Fruit fly (Drosophila melanogaster): ENCODE measurements around the gene Larp4B.

Larp4B gene

dm6 chr3L:3239033-3239752 is 14.6 kb downstream of the Larp4B start, which contains the start of gene CG17746 (continued):
- TF ChIP-seq CG2120 (GFP tag; optimal IDR thresholded peaks at IDR 0.05) = peak; percentile 76
- TF ChIP-seq repo (GFP tag; optimal IDR thresholded peaks at IDR 0.05) = peak; percentile 32
- peak; percentile 60 for TF ChIP-seq CG30403 (GFP tag; optimal IDR thresholded peaks at IDR 0.05)
- peak in 1 of 2 experiments; percentile 66 for TF ChIP-seq Hr78 (GFP tag; optimal IDR thresholded peaks at IDR 0.05)
- TF ChIP-seq odd (GFP tag; optimal IDR thresholded peaks at IDR 0.05) = no peak
- TF ChIP-seq CG7271 (tag; optimal IDR thresholded peaks at IDR 0.05) = no peak
- no peak for TF ChIP-seq ewg (GFP tag; optimal IDR thresholded peaks at IDR 0.05)
- TF ChIP-seq MTF-1 (GFP tag; optimal IDR thresholded peaks at IDR 0.05; ENCODE audit: borderline replicate concordance) = no peak
- peak; percentile 41 for TF ChIP-seq Mad (GFP tag; optimal IDR thresholded peaks at IDR 0.05)
- TF ChIP-seq CG5180 (GFP tag; optimal IDR thresholded peaks at IDR 0.05) = no peak
- TF ChIP-seq CG4360 (GFP tag; IDR thresholded peaks at IDR 0.05) = no peak
- peak; percentile 99 for TF ChIP-seq Dp (GFP tag; optimal IDR thresholded peaks at IDR 0.05)
- no peak for TF ChIP-seq CG11085 (GFP tag; IDR thresholded peaks at IDR 0.05)
- TF ChIP-seq CG7745 (tag; optimal IDR thresholded peaks at IDR 0.05) = no peak
- TF ChIP-seq Rx (GFP tag; IDR thresholded peaks at IDR 0.05) = no peak
- no peak for TF ChIP-seq Ptx1 (GFP tag; IDR thresholded peaks at IDR 0.05)
- peak; percentile 78 for TF ChIP-seq YL-1 (GFP tag; optimal IDR thresholded peaks at IDR 0.05)
- no peak for TF ChIP-seq CG6813 (GFP tag; optimal IDR thresholded peaks at IDR 0.05)
- TF ChIP-seq knrl (GFP tag; IDR thresholded peaks at IDR 0.05; ENCODE audit: partially characterized antibody) = peak; percentile 43; the same call in 1 of the 3 replicates
- no peak for TF ChIP-seq wor (GFP tag; IDR thresholded peaks at IDR 0.05)
- no peak for TF ChIP-seq ro (GFP tag; IDR thresholded peaks at IDR 0.05)
- no peak for TF ChIP-seq croc (GFP tag; conservative IDR thresholded peaks at IDR 0.05)
- peak; percentile 36 for TF ChIP-seq HLHmδ (GFP tag; optimal IDR thresholded peaks at IDR 0.05)
- TF ChIP-seq kay (GFP tag; optimal IDR thresholded peaks at IDR 0.05) = peak; percentile 43
- peak; percentile 83 for TF ChIP-seq CG17186 (GFP tag; optimal IDR thresholded peaks at IDR 0.05)
- TF ChIP-seq ara (GFP tag; IDR thresholded peaks at IDR 0.05) = no peak
- TF ChIP-seq CG30020 (tag; optimal IDR thresholded peaks at IDR 0.05) = no peak
- no peak for TF ChIP-seq sr (GFP tag; IDR thresholded peaks at IDR 0.05)
- no peak for TF ChIP-seq fru (optimal IDR thresholded peaks at IDR 0.05)
- TF ChIP-seq Oaz (GFP tag; IDR thresholded peaks at IDR 0.05) = no peak
- TF ChIP-seq H2.0 (GFP tag; IDR thresholded peaks at IDR 0.05) = 0 out of 2 replicates have a peak, but pooled peaks have one; percentile 9
- TF ChIP-seq Chrac-16 (GFP tag; optimal IDR thresholded peaks at IDR 0.05) = peak; percentile 28
- TF ChIP-seq CkIIα-i1 (GFP tag; IDR thresholded peaks at IDR 0.05) = no peak
- TF ChIP-seq hb (GFP tag; IDR thresholded peaks at IDR 0.05; ENCODE audit: partially characterized antibody) = peak; percentile 22; the same call in 1 of the 3 replicates
- TF ChIP-seq CG2116 (GFP tag; optimal IDR thresholded peaks at IDR 0.05) = peak; percentile 39
- no peak for TF ChIP-seq sim (GFP tag; IDR thresholded peaks at IDR 0.05)
- TF ChIP-seq CG4424 (GFP tag; optimal IDR thresholded peaks at IDR 0.05) = no peak
- TF ChIP-seq Hey (tag; optimal IDR thresholded peaks at IDR 0.05) = no peak
- TF ChIP-seq grau (tag; optimal IDR thresholded peaks at IDR 0.05) = peak; percentile 25
- TF ChIP-seq slbo (GFP tag; IDR thresholded peaks at IDR 0.05) = peak; percentile 76
- TF ChIP-seq sc (optimal IDR thresholded peaks at IDR 0.05) = no peak
- no peak for TF ChIP-seq sc (GFP tag; optimal IDR thresholded peaks at IDR 0.05)
- peak; percentile 53 for TF ChIP-seq CG15601 (tag; optimal IDR thresholded peaks at IDR 0.05)
- peak; percentile 0 for TF ChIP-seq BtbVII (GFP tag; optimal IDR thresholded peaks at IDR 0.05)
- TF ChIP-seq onecut (GFP tag; IDR thresholded peaks at IDR 0.05) = 0 out of 2 replicates have a peak, but pooled peaks have one; percentile 6
- no peak for TF ChIP-seq Gug (GFP tag; IDR thresholded peaks at IDR 0.05)
- no peak for TF ChIP-seq CG11456 (GFP tag; IDR thresholded peaks at IDR 0.05)
- TF ChIP-seq Rfx (GFP tag; IDR thresholded peaks at IDR 0.05) = peak; percentile 79
- peak; percentile 81 for TF ChIP-seq HmgZ (tag; optimal IDR thresholded peaks at IDR 0.05)
- TF ChIP-seq tll (GFP tag; optimal IDR thresholded peaks at IDR 0.05) = no peak

Data from whole organism, embryonic.